Fruit fly (Drosophila melanogaster): ENCODE data around the gene primo-1.

Gene primo-1

DNA sequence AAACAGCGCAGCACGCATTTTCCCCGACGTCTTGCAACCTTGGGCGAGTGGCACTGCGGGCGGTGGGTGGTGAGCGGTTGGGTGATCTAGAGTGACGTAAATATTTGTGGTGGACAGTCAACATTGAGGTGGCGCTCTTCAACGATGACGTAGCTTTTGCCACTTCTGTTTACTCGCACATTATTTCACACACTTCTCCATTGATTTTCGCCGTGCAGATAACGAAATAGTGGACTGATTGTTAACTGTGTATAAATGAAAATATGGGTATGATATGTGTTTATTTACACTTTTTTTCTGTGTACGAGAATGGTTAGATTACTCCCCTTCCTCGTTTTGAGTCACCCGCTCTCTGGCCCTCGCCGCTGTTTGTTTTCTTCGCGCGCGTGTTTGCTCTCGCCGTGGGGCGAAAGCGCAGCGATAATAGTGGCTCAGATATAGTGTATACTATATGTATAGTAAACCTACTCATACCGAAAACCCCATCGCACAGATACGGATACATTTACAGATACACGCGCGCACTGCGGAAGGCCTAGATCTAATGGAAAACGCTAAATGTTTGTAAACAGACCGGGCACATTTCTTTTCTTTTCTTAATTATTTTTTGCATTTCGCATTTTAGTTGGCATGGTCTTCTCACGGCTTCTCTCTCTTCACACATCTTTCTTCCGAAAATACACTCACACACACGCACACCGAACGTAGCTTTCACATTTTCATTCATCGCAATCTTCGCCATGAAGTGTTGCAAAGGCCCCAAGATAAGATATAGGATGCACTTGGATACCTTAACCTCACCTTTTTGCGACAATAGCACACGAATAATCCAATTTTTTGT, 25.0 kb downstream of the primo-1 start, which contains the start of gene omd (continued):
- TF ChIP-seq CG17385 (GFP tag; optimal IDR thresholded peaks at IDR 0.05): peak; percentile 61
- no peak for TF ChIP-seq sd (tag; optimal IDR thresholded peaks at IDR 0.05)
- TF ChIP-seq E2f1 (GFP tag; IDR thresholded peaks at IDR 0.05): peak; percentile 54; the same call in 1 of the 2 replicates
- TF ChIP-seq crc (GFP tag; optimal IDR thresholded peaks at IDR 0.05): peak; percentile 48
- TF ChIP-seq CG4820 (GFP tag; optimal IDR thresholded peaks at IDR 0.05): peak; percentile 23
- TF ChIP-seq CG13624 (GFP tag; optimal IDR thresholded peaks at IDR 0.05): peak; percentile 22
- TF ChIP-seq CG2120 (GFP tag; optimal IDR thresholded peaks at IDR 0.05): peak; percentile 53
- TF ChIP-seq CG9876 (GFP tag; optimal IDR thresholded peaks at IDR 0.05): peak; percentile 43
- no peak for TF ChIP-seq az2 (GFP tag; optimal IDR thresholded peaks at IDR 0.05)
- no peak for TF ChIP-seq klu (GFP tag; IDR thresholded peaks at IDR 0.05)
- TF ChIP-seq CG7839 (tag; optimal IDR thresholded peaks at IDR 0.05): no peak
- peak; percentile 21 for TF ChIP-seq pb (GFP tag; optimal IDR thresholded peaks at IDR 0.05)
- no peak for TF ChIP-seq BEAF-32 (GFP tag; optimal IDR thresholded peaks at IDR 0.05)
- TF ChIP-seq kni (GFP tag; optimal IDR thresholded peaks at IDR 0.05): no peak
- TF ChIP-seq CG14667 (GFP tag; IDR thresholded peaks at IDR 0.05): no peak
- TF ChIP-seq CG31224 (GFP tag; IDR thresholded peaks at IDR 0.05): peak; percentile 40; the same call in 1 of the 2 replicates
- TF ChIP-seq CG10267 (tag; optimal IDR thresholded peaks at IDR 0.05): peak; percentile 2
- TF ChIP-seq yki (optimal IDR thresholded peaks at IDR 0.05): no peak
- TF ChIP-seq lilli (GFP tag; optimal IDR thresholded peaks at IDR 0.05): peak; percentile 61
- TF ChIP-seq amos (GFP tag; IDR thresholded peaks at IDR 0.05; ENCODE audit: partially characterized antibody): no peak
- no peak for TF ChIP-seq pros (GFP tag; optimal IDR thresholded peaks at IDR 0.05)
- no peak for TF ChIP-seq CG17802 (tag; optimal IDR thresholded peaks at IDR 0.05)
- TF ChIP-seq CG11456 (GFP tag; IDR thresholded peaks at IDR 0.05): 0 out of 3 replicates have a peak, but pooled peaks have one; percentile 53
- TF ChIP-seq CG13894 (tag; optimal IDR thresholded peaks at IDR 0.05): no peak
- peak; percentile 59; the same call in 1 of the 2 replicates for TF ChIP-seq HLH3B (GFP tag; IDR thresholded peaks at IDR 0.05)
- peak; percentile 94 for TF ChIP-seq ftz-f1 (GFP tag; optimal IDR thresholded peaks at IDR 0.05)
- no peak for TF ChIP-seq ab (GFP tag; optimal IDR thresholded peaks at IDR 0.05)
- TF ChIP-seq CG16779 (GFP tag; IDR thresholded peaks at IDR 0.05): 0 out of 2 replicates have a peak, but pooled peaks have one; percentile 10
- TF ChIP-seq Deaf1 (tag; optimal IDR thresholded peaks at IDR 0.05): no peak
- TF ChIP-seq danr (GFP tag; IDR thresholded peaks at IDR 0.05): no peak
- TF ChIP-seq CG3065 (GFP tag; optimal IDR thresholded peaks at IDR 0.05): peak; percentile 27
- TF ChIP-seq dati (GFP tag; IDR thresholded peaks at IDR 0.05): peak; percentile 43; the same call in 1 of the 2 replicates
- TF ChIP-seq fd96Cb (tag; optimal IDR thresholded peaks at IDR 0.05): no peak
- TF ChIP-seq CG6689 (GFP tag; IDR thresholded peaks at IDR 0.05): peak; percentile 54; the same call in 1 of the 2 replicates
- TF ChIP-seq inv (GFP tag; IDR thresholded peaks at IDR 0.05; ENCODE audit: partially characterized antibody): no peak
- TF ChIP-seq Doc2 (GFP tag; IDR thresholded peaks at IDR 0.05): no peak
- no peak for TF ChIP-seq oc (tag; optimal IDR thresholded peaks at IDR 0.05)
- peak; percentile 72 for TF ChIP-seq onecut (GFP tag; IDR thresholded peaks at IDR 0.05)
- peak; percentile 58 for TF ChIP-seq schlank (tag; optimal IDR thresholded peaks at IDR 0.05)
- TF ChIP-seq CG9817 (tag; optimal IDR thresholded peaks at IDR 0.05): peak; percentile 17
- peak; percentile 55 for TF ChIP-seq CG13424 (tag; optimal IDR thresholded peaks at IDR 0.05)
- TF ChIP-seq CG12299 (tag; optimal IDR thresholded peaks at IDR 0.05): peak; percentile 42
- no peak for TF ChIP-seq prd (optimal IDR thresholded peaks at IDR 0.05)
- peak; percentile 44; the same call in 1 of the 3 replicates for TF ChIP-seq prd (GFP tag; IDR thresholded peaks at IDR 0.05)
- no peak for TF ChIP-seq ind (GFP tag; optimal IDR thresholded peaks at IDR 0.05)
- TF ChIP-seq HmgD (GFP tag; optimal IDR thresholded peaks at IDR 0.05): peak; percentile 9
- TF ChIP-seq TFAM (GFP tag; optimal IDR thresholded peaks at IDR 0.05): peak; percentile 8
- TF ChIP-seq dpn (GFP tag; optimal IDR thresholded peaks at IDR 0.05): peak; percentile 32 to 56
- TF ChIP-seq tup (GFP tag; optimal IDR thresholded peaks at IDR 0.05): peak; percentile 6
- TF ChIP-seq dm (GFP tag; optimal IDR thresholded peaks at IDR 0.05): no peak
